Fruit fly (Drosophila melanogaster) whole organism, embryonic: ENCODE measurements around the gene CG31016.

Experiments
- Bgb ChIP-seq: fragments of 200-800 bp; sonication (Bioruptor generic); IDR thresholded peaks from 2 replicates; pipeline ENCODE4 v1.3.6; 2022; ENCODE audit warnings: missing biosample characterization, missing genetic modification characterization; ENCODE audit not compliant: partially characterized antibody
- Bteb2 ChIP-seq: fragments of 200-800 bp; sonication (Bioruptor generic); optimal IDR thresholded peaks from 2 replicates; lab custom pipeline; 2016; ENCODE audit warnings: missing biosample characterization, missing genetic modification characterization
- CG10543 ChIP-seq: fragments of 200-800 bp; sonication (Bioruptor generic); optimal IDR thresholded peaks from 3 replicates; lab custom pipeline; 2017; ENCODE audit warnings: missing biosample characterization, mild to moderate bottlenecking, missing genetic modification characterization, moderate library complexity
- CG10959 ChIP-seq: fragments of 200-800 bp; sonication (Bioruptor generic); IDR thresholded peaks from 2 replicates; pipeline ENCODE4 v1.3.6; 2022; ENCODE audit warnings: missing biosample characterization, missing genetic modification characterization
- CG11504 ChIP-seq: fragments of 200-800 bp; sonication (Bioruptor generic); optimal IDR thresholded peaks from 3 replicates; lab custom pipeline; 2019; ENCODE audit warnings: missing biosample characterization, mild to moderate bottlenecking, missing genetic modification characterization, moderate library complexity
- CG12659 ChIP-seq: fragments of 200-800 bp; sonication (Bioruptor generic); optimal IDR thresholded peaks from 3 replicates; lab custom pipeline; 2017; ENCODE audit warnings: mild to moderate bottlenecking, missing biosample characterization, missing genetic modification reagents, missing genetic modification characterization
- CG12769 ChIP-seq: fragments of 200-800 bp; sonication (Bioruptor generic); optimal IDR thresholded peaks from 2 replicates; lab custom pipeline; 2019; ENCODE audit warnings: missing biosample characterization, mild to moderate bottlenecking, missing genetic modification characterization, moderate library complexity
- CG14014 ChIP-seq: fragments of 200-800 bp; sonication (Bioruptor generic); IDR thresholded peaks from 2 replicates; pipeline ENCODE4 v1.3.6; 2022; ENCODE audit warnings: missing biosample characterization, missing genetic modification characterization
- CG14441 ChIP-seq: fragments of 200-800 bp; sonication (Bioruptor generic); IDR thresholded peaks from 2 replicates; pipeline ENCODE4 v1.3.6; 2022; ENCODE audit warnings: missing biosample characterization, missing genetic modification characterization
- CG1602 ChIP-seq: fragments of 200-800 bp; sonication (Bioruptor generic); optimal IDR thresholded peaks from 3 replicates; lab custom pipeline; 2016; ENCODE audit warnings: missing biosample characterization, missing genetic modification characterization
- CG1603 ChIP-seq: fragments of 200-800 bp; sonication (Bioruptor generic); optimal IDR thresholded peaks from 2 replicates; lab custom pipeline; 2019; ENCODE audit warnings: missing biosample characterization, mild to moderate bottlenecking, missing genetic modification characterization, moderate library complexity
- CG17328 ChIP-seq: fragments of 200-800 bp; sonication (Bioruptor generic); IDR thresholded peaks from 2 replicates; pipeline ENCODE4 v1.3.6; 2022; ENCODE audit warnings: missing biosample characterization, missing genetic modification characterization
- CG17359 ChIP-seq: fragments of 200-800 bp; sonication (Bioruptor generic); optimal IDR thresholded peaks from 3 replicates; lab custom pipeline; 2018; ENCODE audit warnings: missing biosample characterization, mild to moderate bottlenecking, missing genetic modification characterization, moderate library complexity
- CG2678 ChIP-seq: fragments of 200-800 bp; sonication (Bioruptor generic); optimal IDR thresholded peaks from 3 replicates; lab custom pipeline; 2019; ENCODE audit warnings: missing biosample characterization, mild to moderate bottlenecking, missing genetic modification characterization, moderate library complexity
- CG2889 ChIP-seq: fragments of 200-800 bp; sonication (Bioruptor generic); IDR thresholded peaks from 3 replicates; pipeline ENCODE4 v1.3.6; 2022; ENCODE audit warnings: missing biosample characterization, missing genetic modification characterization
- CG32532 ChIP-seq: fragments of 200-800 bp; sonication (Bioruptor generic); IDR thresholded peaks from 2 replicates; pipeline ENCODE4 v1.3.6; 2022; ENCODE audit warnings: missing biosample characterization, missing genetic modification characterization
- CG6272 ChIP-seq: fragments of 200-800 bp; sonication (Bioruptor generic); IDR thresholded peaks from 2 replicates; pipeline ENCODE4 v1.3.6; 2022; ENCODE audit warnings: missing biosample characterization, missing genetic modification characterization
- CG6791 ChIP-seq: fragments of 200-800 bp; sonication (Bioruptor generic); IDR thresholded peaks from 3 replicates; pipeline ENCODE4 v1.3.6; 2022; ENCODE audit warnings: missing biosample characterization, missing genetic modification characterization; ENCODE audit not compliant: partially characterized antibody
- Deaf1 ChIP-seq: fragments of 200-800 bp; optimal IDR thresholded peaks from 3 replicates; lab custom pipeline; 2019; ENCODE audit warnings: missing biosample characterization, mild to moderate bottlenecking, missing genetic modification characterization, moderate library complexity
- Ets65A ChIP-seq: fragments of 200-800 bp; sonication (Bioruptor generic); peaks from one replicate; lab custom pipeline; 2016; ENCODE audit warnings: missing biosample characterization, missing genetic modification characterization
- Med ChIP-seq: fragments of 200-800 bp; sonication (Bioruptor generic); peaks from one replicate; lab custom pipeline; 2016; ENCODE audit warnings: missing biosample characterization, missing genetic modification characterization, mild to moderate bottlenecking, inconsistent platforms, moderate library complexity
- Meics ChIP-seq: fragments of 200-800 bp; sonication (Bioruptor generic); optimal IDR thresholded peaks from 2 replicates; lab custom pipeline; 2017; ENCODE audit warnings: missing biosample characterization, mild to moderate bottlenecking, missing genetic modification characterization
- NFAT ChIP-seq: fragments of 200-800 bp; sonication (Bioruptor generic); IDR thresholded peaks from 2 replicates; pipeline ENCODE4 v1.3.6; 2022; ENCODE audit warnings: missing biosample characterization, missing genetic modification characterization
- PHDP ChIP-seq: fragments of 200-800 bp; sonication (Bioruptor generic); optimal IDR thresholded peaks from 3 replicates; lab custom pipeline; 2018; ENCODE audit warnings: missing biosample characterization, mild to moderate bottlenecking, missing genetic modification characterization, moderate library complexity
- Six4 ChIP-seq: fragments of 200-800 bp; sonication (Bioruptor generic); optimal IDR thresholded peaks from 2 replicates; lab custom pipeline; 2016; ENCODE audit warnings: missing biosample characterization, missing genetic modification characterization
- Xrp1 ChIP-seq: fragments of 200-800 bp; sonication (Bioruptor generic); IDR thresholded peaks from 2 replicates; pipeline ENCODE4 v1.3.6; 2022; ENCODE audit warnings: missing biosample characterization, missing genetic modification characterization
- ac ChIP-seq: fragments of 200-800 bp; sonication (Bioruptor generic); optimal IDR thresholded peaks from 3 replicates; lab custom pipeline; 2017; ENCODE audit warnings: missing biosample characterization, mild to moderate bottlenecking, missing genetic modification characterization
- ash1 ChIP-seq: fragments of 200-800 bp; sonication (Bioruptor generic); optimal IDR thresholded peaks from 2 replicates; lab custom pipeline; 2018; ENCODE audit warnings: missing biosample characterization, mild to moderate bottlenecking, missing genetic modification characterization
- chinmo ChIP-seq: fragments of 200-800 bp; sonication (Bioruptor generic); IDR thresholded peaks from 4 replicates; pipeline ENCODE4 v1.3.6; 2022; ENCODE audit warnings: missing biosample characterization, missing genetic modification characterization; ENCODE audit not compliant: partially characterized antibody
- corto ChIP-seq: fragments of 200-800 bp; sonication (Bioruptor generic); optimal IDR thresholded peaks from 2 replicates; lab custom pipeline; 2016; ENCODE audit warnings: missing biosample characterization, mild to moderate bottlenecking, missing genetic modification characterization, moderate library complexity
- gce ChIP-seq: fragments of 200-800 bp; sonication (Bioruptor generic); IDR thresholded peaks from 3 replicates; pipeline ENCODE4 v1.3.6; 2022; ENCODE audit warnings: missing biosample characterization, missing genetic modification characterization
- gem ChIP-seq: fragments of 200-800 bp; sonication (Bioruptor generic); optimal IDR thresholded peaks from 2 replicates; lab custom pipeline; 2019; ENCODE audit warnings: missing biosample characterization, mild to moderate bottlenecking, missing genetic modification characterization, moderate library complexity
- onecut ChIP-seq: fragments of 200-800 bp; sonication (Bioruptor generic); IDR thresholded peaks from 2 replicates; pipeline ENCODE4 v1.3.6; 2022; ENCODE audit warnings: missing biosample characterization, missing genetic modification characterization
- p53 ChIP-seq: fragments of 200-800 bp; sonication (Bioruptor generic); optimal IDR thresholded peaks from 2 replicates; lab custom pipeline; 2016; ENCODE audit warnings: missing biosample characterization, missing genetic modification characterization
- prd ChIP-seq, 3 experiments: fragments of >200 bp in 2 of 3; fragments of 200-800 bp in 1 of 3; sonication (Bioruptor generic) in 1 of 3; optimal IDR thresholded peaks in 2 of 3; IDR thresholded peaks in 1 of 3; 2 replicates in 2 of 3; 3 replicates in 1 of 3; pipeline versions ENCODE4 v1.3.6 to Lab custom; 2017 to 2022; ENCODE audit warnings: missing biosample characterization in 1 of 3, missing genetic modification characterization in 1 of 3
- row ChIP-seq: fragments of 200-800 bp; sonication (Bioruptor generic); IDR thresholded peaks from 3 replicates; pipeline ENCODE4 v1.3.6; 2022; ENCODE audit warnings: missing biosample characterization, missing genetic modification characterization
- scrt ChIP-seq: fragments of 200-800 bp; sonication (Bioruptor generic); optimal IDR thresholded peaks from 2 replicates; lab custom pipeline; 2018; ENCODE audit warnings: missing biosample characterization, mild to moderate bottlenecking, missing genetic modification characterization, moderate library complexity
- sens ChIP-seq: fragments of 200-800 bp; sonication (Bioruptor generic); peaks from one replicate; lab custom pipeline; 2016; ENCODE audit warnings: missing biosample characterization, missing genetic modification characterization
- sisA ChIP-seq: fragments of 200-800 bp; sonication (Bioruptor generic); IDR thresholded peaks from 2 replicates; pipeline ENCODE4 v1.3.6; 2022; ENCODE audit warnings: missing biosample characterization, missing genetic modification characterization
- slbo ChIP-seq: fragments of 200-800 bp; sonication (Bioruptor generic); IDR thresholded peaks from 2 replicates; pipeline ENCODE4 v1.3.6; 2022; ENCODE audit warnings: missing biosample characterization, missing genetic modification characterization
- unpg ChIP-seq: fragments of 200-800 bp; sonication (Bioruptor generic); optimal IDR thresholded peaks from 3 replicates; lab custom pipeline; 2018; ENCODE audit warnings: missing biosample characterization, mild to moderate bottlenecking, missing genetic modification characterization, moderate library complexity
- vnd ChIP-seq: fragments of 200-800 bp; sonication (Bioruptor generic); IDR thresholded peaks from 3 replicates; pipeline ENCODE4 v1.3.6; 2022; ENCODE audit warnings: missing biosample characterization, missing genetic modification characterization; ENCODE audit not compliant: partially characterized antibody
- zen2 ChIP-seq: fragments of 200-800 bp; sonication (Bioruptor generic); IDR thresholded peaks from 3 replicates; pipeline ENCODE4 v1.3.6; 2022; ENCODE audit warnings: missing biosample characterization, missing genetic modification characterization; ENCODE audit not compliant: partially characterized antibody
- zf30C ChIP-seq: fragments of 200-800 bp; sonication (Bioruptor generic); optimal IDR thresholded peaks from 3 replicates; lab custom pipeline; 2018; ENCODE audit warnings: missing biosample characterization, mild to moderate bottlenecking, missing genetic modification characterization

The CG31016 gene

dm6 chr3R:30605889-30606288 is at the start of gene CG31016:
TSS of gene CG31016 (plus strand) at chr3R:30606189.
- TF ChIP-seq p53 (GFP tag; lab: Kevin White, UChicago), result no peak

dm6 chr3R:30560070-30560469 is 45.9 kb upstream of the CG31016 start, which contains the start of gene CG34155:
TSS of gene CG34155 (minus strand) at chr3R:30560199.
- TF ChIP-seq Deaf1 (tag; lab: Kevin White, UChicago) (peak; percentile 97), CG6791 (no peak), CG6272 (GFP tag; lab: Robert Waterston, UW) (0 out of 2 replicates have a peak, but pooled peaks have one; percentile 8), CG17328 (GFP tag; lab: Robert Waterston, UW) (no peak), CG10543 (GFP tag; lab: Kevin White, UChicago) (peak; percentile 13), Bgb (0 out of 2 replicates have a peak, but pooled peaks have one; percentile 13), chinmo (GFP tag; lab: Robert Waterston, UW) (0 out of 4 replicates have a peak, but pooled peaks have one; percentile 8), scrt (GFP tag; lab: Kevin White, UChicago) (peak; percentile 88), Ets65A (no peak), ash1 (no peak), zen2 (GFP tag; lab: Robert Waterston, UW) (0 out of 3 replicates have a peak, but pooled peaks have one; percentile 10), CG14014 (GFP tag; lab: Robert Waterston, UW) (no peak), sisA (GFP tag; lab: Robert Waterston, UW) (no peak), NFAT (GFP tag; lab: Robert Waterston, UW) (no peak), gce (0 out of 3 replicates have a peak, but pooled peaks have one; percentile 13)

dm6 chr3R:30561207-30561606 is 44.8 kb upstream of the CG31016 start:
- TF ChIP-seq ac, result no peak
- no peak for TF ChIP-seq CG2889 (GFP tag; lab: Robert Waterston, UW)
- TF ChIP-seq sisA (GFP tag; lab: Robert Waterston, UW), result peak; percentile 11; the same call in 1 of the 2 replicates
- no peak for TF ChIP-seq Xrp1 (GFP tag; lab: Robert Waterston, UW)
- TF ChIP-seq slbo (GFP tag; lab: Robert Waterston, UW), result peak; percentile 55; the same call in 1 of the 2 replicates
- TF ChIP-seq gem (tag; lab: Kevin White, UChicago), result peak; percentile 8
- TF ChIP-seq row (GFP tag; lab: Robert Waterston, UW), result peak; percentile 36; the same call in 2 of the 3 replicates
- no peak for TF ChIP-seq vnd (GFP tag; lab: Robert Waterston, UW)
- no peak for TF ChIP-seq CG17359 (tag; lab: Kevin White, UChicago)
- TF ChIP-seq Six4 (GFP tag; lab: Kevin White, UChicago), result no peak
- no peak for TF ChIP-seq PHDP (tag; lab: Kevin White, UChicago)
- peak; percentile 34; the same call in 1 of the 2 replicates for TF ChIP-seq CG14014 (GFP tag; lab: Robert Waterston, UW)
- TF ChIP-seq CG11504, result peak; percentile 18
- peak; percentile 4 for TF ChIP-seq unpg
- no peak for TF ChIP-seq CG10959
- peak; percentile 2 for TF ChIP-seq sens (GFP tag; lab: Kevin White, UChicago)
- peak; percentile 13 for TF ChIP-seq CG12769 (tag; lab: Kevin White, UChicago)
- TF ChIP-seq CG14441 (GFP tag; lab: Robert Waterston, UW), result 0 out of 2 replicates have a peak, but pooled peaks have one; percentile 19
- no peak for TF ChIP-seq CG1602 (GFP tag; lab: Kevin White, UChicago)
- peak; percentile 40; the same call in 1 of the 2 replicates for TF ChIP-seq onecut (GFP tag; lab: Robert Waterston, UW)
- TF ChIP-seq CG1603, result peak; percentile 10
- no peak for TF ChIP-seq Bteb2 (GFP tag; lab: Kevin White, UChicago)
- TF ChIP-seq CG12659 (GFP tag; lab: Kevin White, UChicago), result no peak
- TF ChIP-seq CG32532 (GFP tag; lab: Robert Waterston, UW), result peak; percentile 21; the same call in 1 of the 2 replicates
- peak; percentile 17 for TF ChIP-seq CG2678 (tag; lab: Kevin White, UChicago)
- TF ChIP-seq corto (GFP tag; lab: Kevin White, UChicago), result no peak
- peak; percentile 56 for TF ChIP-seq Med (GFP tag; lab: Kevin White, UChicago)
- peak; percentile 19 for TF ChIP-seq Meics
- no peak for TF ChIP-seq zf30C (GFP tag; lab: Kevin White, UChicago)
- TF ChIP-seq prd (optimal IDR thresholded peaks at IDR 0.05; lab: Kevin White, UChicago), result no peak
- TF ChIP-seq prd (GFP tag; IDR thresholded peaks at IDR 0.05; lab: Robert Waterston, UW), result 0 out of 3 replicates have a peak, but pooled peaks have one; percentile 5
